Worm (Caenorhabditis elegans): ENCODE data around the gene C49C3.4.

The C49C3.4 gene

DNA sequence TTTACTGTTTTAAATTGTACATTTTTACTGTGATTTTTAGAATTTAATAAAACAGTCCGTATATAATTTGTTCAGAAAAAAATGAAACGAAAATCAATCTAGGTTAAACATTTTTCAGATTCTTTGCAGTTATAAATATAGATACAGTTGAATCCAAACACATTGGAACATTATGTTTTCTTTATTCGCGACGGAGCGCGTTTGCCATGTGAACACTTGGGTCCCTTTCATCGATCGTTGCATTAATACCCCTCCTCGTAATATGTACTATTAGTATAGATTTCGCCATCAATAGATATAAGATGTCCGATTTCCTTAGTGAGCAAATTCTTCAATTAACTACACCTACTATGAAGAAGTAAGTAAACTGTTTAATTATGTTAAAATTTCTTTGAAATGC, 14.4 kb downstream of the C49C3.4 start, which contains the start of gene C49C3.8 (continued):
- TF ChIP-seq fos-1 (tag; optimal IDR thresholded peaks at IDR 0.05) (no peak), ceh-82 (tag; optimal IDR thresholded peaks at IDR 0.05) (no peak), fkh-8 (tag; optimal IDR thresholded peaks at IDR 0.05) (no peak), ceh-63 (GFP tag; optimal IDR thresholded peaks at IDR 0.05) (no peak), egl-13 (tag; optimal IDR thresholded peaks at IDR 0.05) (no peak), xbp-1 (tag; optimal IDR thresholded peaks at IDR 0.05) (no peak), sptf-1 (tag; optimal IDR thresholded peaks at IDR 0.05) (no peak)

DNA sequence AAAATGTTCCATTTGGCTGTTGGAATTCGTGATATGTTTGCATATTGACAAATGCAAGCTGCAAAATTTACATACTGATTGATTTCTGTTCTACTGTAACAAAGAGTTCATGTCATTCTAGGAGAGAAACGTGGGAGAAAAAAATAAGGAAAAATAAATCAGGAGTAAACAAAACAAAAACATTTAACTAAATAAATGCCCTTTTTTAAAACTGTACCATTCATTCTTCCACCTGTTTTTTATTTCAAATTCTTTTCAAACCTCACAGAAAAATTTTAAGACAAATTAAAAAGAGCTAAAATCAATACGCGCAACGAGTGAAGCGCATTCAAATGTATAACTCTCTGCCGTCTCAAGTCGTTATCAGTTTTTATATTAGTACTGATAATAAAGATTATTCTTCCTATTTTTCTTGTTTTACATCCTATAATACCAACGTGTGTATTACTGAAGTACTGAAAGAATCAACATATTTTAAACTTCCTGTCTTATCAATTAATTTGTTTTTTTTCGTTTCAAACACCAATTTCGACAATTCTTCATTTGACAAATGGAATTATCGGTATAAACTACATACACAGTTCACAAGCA, 18.4 kb downstream of the C49C3.4 start, which contains the start of gene C49C3.10:
Gene C49C3.10, minus strand, starts transcription at position 51 of the 591 bp plus-strand sequence.
- no peak for TF ChIP-seq fkh-8 (tag; optimal IDR thresholded peaks at IDR 0.05)
- TF ChIP-seq jun-1 (tag; optimal IDR thresholded peaks at IDR 0.05), result peak; percentile 76
- TF ChIP-seq zip-4 (GFP tag; optimal IDR thresholded peaks at IDR 0.05), result no peak
- TF ChIP-seq unc-98 (GFP tag; IDR thresholded peaks at IDR 0.05), result no peak
- TF ChIP-seq tlp-1 (tag; optimal IDR thresholded peaks at IDR 0.05), result peak; percentile 14
- TF ChIP-seq pqm-1 (tag; optimal IDR thresholded peaks at IDR 0.05), result peak; percentile 23
- TF ChIP-seq unc-86 (tag; optimal IDR thresholded peaks at IDR 0.05), result no peak
- TF ChIP-seq elt-2 (tag; optimal IDR thresholded peaks at IDR 0.05), result peak; percentile 87
- no peak for TF ChIP-seq unc-30 (tag; optimal IDR thresholded peaks at IDR 0.05)
- TF ChIP-seq snu-23 (GFP tag; optimal IDR thresholded peaks at IDR 0.05), result no peak
- no peak for TF ChIP-seq nhr-47 (tag; optimal IDR thresholded peaks at IDR 0.05)
- TF ChIP-seq F16B12.6 (tag; optimal IDR thresholded peaks at IDR 0.05), result no peak
- TF ChIP-seq C34B4.2 (tag; optimal IDR thresholded peaks at IDR 0.05), result no peak
- TF ChIP-seq sup-37 (GFP tag; optimal IDR thresholded peaks at IDR 0.05), result no peak

DNA sequence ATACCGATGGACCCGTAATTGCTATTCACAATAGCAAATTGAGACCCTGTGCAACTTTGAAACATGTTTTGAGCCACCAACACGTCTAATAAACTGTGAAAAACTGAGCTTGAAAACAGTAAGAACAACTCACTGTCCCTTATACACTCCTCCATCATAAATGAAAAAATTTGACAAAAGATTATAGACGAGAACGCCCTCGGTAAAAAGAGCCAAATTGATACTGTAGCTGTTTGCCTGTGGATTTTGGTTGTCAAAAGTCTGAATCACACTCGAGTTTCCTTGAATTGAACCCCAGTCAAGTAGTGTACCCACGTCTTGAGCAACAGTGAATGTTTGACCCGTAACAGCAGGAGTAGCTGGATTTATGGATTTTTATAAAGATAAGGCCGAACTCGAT, 20.4 kb downstream of the C49C3.4 start:
- TF ChIP-seq tbx-2 (tag; optimal IDR thresholded peaks at IDR 0.05), result no peak
- TF ChIP-seq lin-35 (GFP tag; optimal IDR thresholded peaks at IDR 0.05), result no peak
- no peak for TF ChIP-seq lin-14 (GFP tag; optimal IDR thresholded peaks at IDR 0.05)
- no peak for TF ChIP-seq blmp-1 (tag; optimal IDR thresholded peaks at IDR 0.05)

DNA sequence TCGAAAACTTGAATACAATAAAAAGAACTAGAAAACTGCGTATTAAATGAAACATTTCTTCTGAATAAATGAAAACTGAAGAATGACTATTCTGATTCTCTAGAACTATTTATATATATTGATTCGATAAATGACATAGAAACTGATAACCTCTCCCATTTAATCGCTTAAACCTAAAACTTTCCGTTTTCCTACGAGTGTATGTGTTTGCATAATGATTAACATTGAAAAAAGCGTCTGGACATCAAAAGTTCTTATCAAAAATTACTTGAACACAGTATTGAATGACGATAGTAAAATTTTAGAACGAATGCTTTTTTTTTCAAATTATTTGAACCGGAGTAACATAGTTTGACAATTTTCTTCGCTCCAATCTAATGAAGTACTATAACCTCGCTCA, 21.6 kb downstream of the C49C3.4 start, which contains the start of gene C49C3.9:
Gene C49C3.9, minus strand, starts transcription at position 136 of the 400 bp plus-strand sequence.
- TF ChIP-seq C34B4.2 (tag; optimal IDR thresholded peaks at IDR 0.05) (no peak), fos-1 (tag; optimal IDR thresholded peaks at IDR 0.05) (no peak), pqm-1 (tag; optimal IDR thresholded peaks at IDR 0.05) (peak; percentile 21), elt-2 (tag; optimal IDR thresholded peaks at IDR 0.05) (peak; percentile 85)

DNA sequence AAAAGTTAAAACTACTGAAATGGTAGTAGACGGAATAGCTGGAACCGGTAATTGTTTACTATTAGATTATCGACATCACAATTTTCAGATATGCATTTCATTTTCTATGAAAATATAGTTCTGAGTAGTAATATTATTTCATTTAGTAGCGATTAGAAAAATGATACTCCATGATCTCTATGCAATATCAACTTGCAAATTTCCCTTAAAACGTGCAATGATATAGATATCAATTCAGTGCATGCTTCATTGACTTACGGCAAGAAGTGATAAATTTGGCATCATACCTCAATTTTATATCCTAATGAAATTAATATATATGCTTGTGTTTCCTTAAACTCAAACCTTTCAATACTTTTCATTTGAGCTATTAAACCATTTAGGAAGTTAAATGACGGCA, 22.1 kb downstream of the C49C3.4 start, which contains the start of gene C49C3.21:
Gene C49C3.21, plus strand, starts transcription at position 301 of the 400 bp plus-strand sequence.
- no peak for TF ChIP-seq C16A3.4 (tag; optimal IDR thresholded peaks at IDR 0.05)
- no peak for TF ChIP-seq jun-1 (tag; optimal IDR thresholded peaks at IDR 0.05)
- TF ChIP-seq zip-4 (GFP tag; optimal IDR thresholded peaks at IDR 0.05), result no peak
- TF ChIP-seq unc-62 (GFP tag; optimal IDR thresholded peaks at IDR 0.05), result no peak
- TF ChIP-seq dsc-1 (tag; optimal IDR thresholded peaks at IDR 0.05), result no peak
- no peak for TF ChIP-seq unc-98 (GFP tag; IDR thresholded peaks at IDR 0.05)
- TF ChIP-seq lin-14 (GFP tag; optimal IDR thresholded peaks at IDR 0.05), result no peak
- TF ChIP-seq vab-15 (tag; optimal IDR thresholded peaks at IDR 0.05), result no peak
- TF ChIP-seq ets-5 (GFP tag; IDR thresholded peaks at IDR 0.05), result no peak
- no peak for TF ChIP-seq nhr-47 (tag; optimal IDR thresholded peaks at IDR 0.05)
- TF ChIP-seq fkh-10 (GFP tag; optimal IDR thresholded peaks at IDR 0.05), result no peak
- no peak for TF ChIP-seq mab-9 (GFP tag; IDR thresholded peaks at IDR 0.05)
- TF ChIP-seq ceh-63 (GFP tag; optimal IDR thresholded peaks at IDR 0.05), result no peak
- TF ChIP-seq nhr-71 (tag; optimal IDR thresholded peaks at IDR 0.05), result no peak
